Worm (Caenorhabditis elegans): ENCODE results near the gene cdl-1.

DNA sequence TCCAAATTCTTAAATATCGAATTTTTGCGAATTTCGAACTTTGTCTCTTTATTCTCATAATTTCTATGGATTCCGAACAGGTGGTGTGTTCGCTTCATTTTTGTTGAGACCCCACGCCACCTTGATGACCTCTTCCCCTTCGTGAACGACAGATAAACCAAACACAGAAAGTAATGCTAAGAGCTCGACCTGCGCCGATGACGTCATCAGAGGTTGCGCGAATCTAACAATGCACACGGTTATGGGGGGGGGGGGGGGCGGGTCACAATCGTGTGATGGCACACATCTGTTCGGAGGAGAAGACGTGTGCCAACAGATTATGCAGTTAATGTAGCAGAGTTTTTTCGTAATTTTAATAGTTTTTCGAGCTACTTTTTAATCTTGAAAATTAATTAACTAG is 1.0 kb upstream of the cdl-1 start:
- TF ChIP-seq nhr-28 (tag; optimal IDR thresholded peaks at IDR 0.05) (no peak), snpc-4 (tag; optimal IDR thresholded peaks at IDR 0.05) (no peak), nhr-237 (tag; optimal IDR thresholded peaks at IDR 0.05) (no peak), lin-13 (tag; optimal IDR thresholded peaks at IDR 0.05) (no peak), ztf-11 (tag; optimal IDR thresholded peaks at IDR 0.05) (no peak), elt-1 (tag; optimal IDR thresholded peaks at IDR 0.05; ENCODE audit: borderline replicate concordance, insufficient read depth) (no peak), pha-4 (tag; optimal IDR thresholded peaks at IDR 0.05) (no peak)
